Fruit fly (Drosophila melanogaster) S2 (cell line): Measurements from ENCODE around the gene stops.

Experiments
- CG8478 ChIP-seq: fragments of >200 bp; optimal IDR thresholded peaks from 2 replicates; lab custom pipeline; 2018
- CTCF ChIP-seq, 2 experiments: fragments of >200 bp; optimal IDR thresholded peaks; 2 replicates each; lab custom pipeline; 2018

DNA sequence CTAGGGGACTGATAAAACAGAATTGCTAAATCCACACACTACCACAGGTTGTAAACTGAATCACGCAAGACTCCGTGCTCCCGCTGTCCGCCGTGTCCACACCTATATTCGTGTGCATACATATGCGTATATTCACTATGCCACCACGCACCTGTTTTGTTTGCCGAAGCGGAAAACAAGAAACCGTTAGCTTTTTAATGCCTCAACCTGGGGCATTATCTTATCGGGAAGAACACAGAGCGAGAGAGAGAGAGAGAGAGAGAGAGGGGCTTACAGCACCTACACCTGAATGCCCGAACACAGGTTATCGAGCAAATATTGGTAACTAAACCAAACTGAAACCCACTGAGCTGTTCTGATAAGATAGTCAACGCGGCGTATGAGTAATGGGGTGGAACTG is 25.7 kb upstream of the stops start:
- no peak for TF ChIP-seq CG8478 (lab: Kevin White, UChicago)
- no peak for TF ChIP-seq CTCF (optimal IDR thresholded peaks at IDR 0.05; lab: Kevin White, UChicago)
